Fruit fly (Drosophila melanogaster) whole organism, wandering third instar larva: ENCODE measurements around the gene shps.

Experiments used
- Abd-B ChIP-seq: fragments of >200 bp; optimal IDR thresholded peaks from 2 replicates; lab custom pipeline; 2017; ENCODE audit warnings: missing biosample characterization, missing genetic modification characterization
- CG32264 ChIP-seq: fragments of 200-800 bp; sonication (Bioruptor generic); optimal IDR thresholded peaks from 2 replicates; lab custom pipeline; 2016; ENCODE audit warnings: missing biosample characterization, missing genetic modification characterization
- CG9705 ChIP-seq: fragments of 200-800 bp; sonication (Bioruptor generic); optimal IDR thresholded peaks from 2 replicates; lab custom pipeline; 2018; ENCODE audit warnings: missing biosample characterization, mild to moderate bottlenecking, missing genetic modification characterization
- CrebA ChIP-seq: fragments of 200-800 bp; sonication (Bioruptor generic); optimal IDR thresholded peaks from 2 replicates; lab custom pipeline; 2016; ENCODE audit warnings: missing biosample characterization, mild to moderate bottlenecking, missing genetic modification characterization, borderline replicate concordance
- Dfd ChIP-seq: fragments of >200 bp; optimal IDR thresholded peaks from 2 replicates; lab custom pipeline; 2017; ENCODE audit warnings: missing biosample characterization, missing genetic modification characterization
- Dif ChIP-seq: fragments of 200-275, 200-300 bp; sonication (Bioruptor generic); optimal IDR thresholded peaks from 2 replicates; lab custom pipeline; 2018; ENCODE audit warnings: missing biosample characterization, missing genetic modification characterization; ENCODE audit not compliant: partially characterized antibody
- GATAd ChIP-seq: sonication (Bioruptor generic); optimal IDR thresholded peaks from 2 replicates; lab custom pipeline; 2016; ENCODE audit warnings: missing biosample characterization, missing genetic modification characterization
- HLH106 ChIP-seq: fragments of 200-800 bp; optimal IDR thresholded peaks from 3 replicates; lab custom pipeline; 2019; ENCODE audit warnings: missing biosample characterization, mild to moderate bottlenecking, missing genetic modification characterization, moderate library complexity
- Hnf4 ChIP-seq: fragments of 200-800 bp; sonication (Bioruptor generic); optimal IDR thresholded peaks from 2 replicates; lab custom pipeline; 2016; ENCODE audit warnings: missing biosample characterization, mild to moderate bottlenecking, missing genetic modification characterization
- Hr78 ChIP-seq: fragments of >200 bp; optimal IDR thresholded peaks from 2 replicates; lab custom pipeline; 2017; ENCODE audit warnings: missing biosample characterization, missing genetic modification characterization
- Hr83 ChIP-seq: fragments of 200-300 bp; sonication (Bioruptor generic); optimal IDR thresholded peaks from 2 replicates; lab custom pipeline; 2016; ENCODE audit warnings: missing biosample characterization, mild to moderate bottlenecking, missing genetic modification characterization, moderate library complexity; ENCODE audit not compliant: poor library complexity, severe bottlenecking
- Jra ChIP-seq: sonication (Bioruptor generic); optimal IDR thresholded peaks from 2 replicates; lab custom pipeline; 2016; ENCODE audit warnings: missing biosample characterization, missing genetic modification characterization
- Mio ChIP-seq: sonication (Bioruptor generic); optimal IDR thresholded peaks from 2 replicates; lab custom pipeline; 2016; ENCODE audit warnings: missing biosample characterization, missing genetic modification characterization
- Myc ChIP-seq: fragments of >200 bp; optimal IDR thresholded peaks from 2 replicates; lab custom pipeline; 2017
- N ChIP-seq: fragments of >200 bp; optimal IDR thresholded peaks from 2 replicates; lab custom pipeline; 2018; ENCODE audit warnings: missing biosample characterization, missing external identifiers, missing genetic modification characterization
- OdsH ChIP-seq: fragments of 200-800 bp; sonication (Bioruptor generic); optimal IDR thresholded peaks from 2 replicates; lab custom pipeline; 2016; ENCODE audit warnings: missing biosample characterization, mild to moderate bottlenecking, missing genetic modification characterization
- Rel ChIP-seq, 2 experiments: fragments of 200-800 bp; sonication (Bioruptor generic) in 1 of 2; optimal IDR thresholded peaks; 2 replicates in 1 of 2; 3 replicates in 1 of 2; lab custom pipeline; 2016 to 2019; ENCODE audit warnings: mild to moderate bottlenecking in 2 of 2, missing biosample characterization in 2 of 2, missing genetic modification characterization in 2 of 2, moderate library complexity in 1 of 2
- Sp1 ChIP-seq: fragments of 200-800 bp; sonication (Bioruptor generic); optimal IDR thresholded peaks from 3 replicates; lab custom pipeline; 2019; ENCODE audit warnings: missing biosample characterization, mild to moderate bottlenecking, missing genetic modification characterization, moderate library complexity
- Vsx2 ChIP-seq: fragments of 200-300, 225-300 bp; sonication (Bioruptor generic); optimal IDR thresholded peaks from 2 replicates; lab custom pipeline; 2018; ENCODE audit warnings: missing biosample characterization, missing genetic modification characterization; ENCODE audit not compliant: partially characterized antibody
- br ChIP-seq: fragments of 200-800 bp; sonication (Bioruptor generic); optimal IDR thresholded peaks from 2 replicates; lab custom pipeline; 2016; ENCODE audit warnings: missing biosample characterization, missing genetic modification characterization
- brk ChIP-seq: fragments of 200-800 bp; sonication (Bioruptor generic); optimal IDR thresholded peaks from 2 replicates; lab custom pipeline; 2016; ENCODE audit warnings: missing biosample characterization, mild to moderate bottlenecking, missing genetic modification characterization
- dl ChIP-seq, 2 experiments: fragments of 175-275, 200-275 bp in 1 of 2; fragments of 200-275 bp in 1 of 2; sonication (Bioruptor generic); optimal IDR thresholded peaks; lab custom pipeline; 2018; ENCODE audit warnings: mild to moderate bottlenecking in 2 of 2, missing biosample characterization in 2 of 2, missing genetic modification characterization in 2 of 2, moderate library complexity in 2 of 2; ENCODE audit not compliant: partially characterized antibody in 2 of 2, insufficient read depth in 1 of 2
- dmrt93B ChIP-seq: fragments of 200-800 bp; sonication (Bioruptor generic); optimal IDR thresholded peaks from 2 replicates; lab custom pipeline; 2018; ENCODE audit warnings: missing biosample characterization, mild to moderate bottlenecking, missing genetic modification characterization
- dsf ChIP-seq: sonication (Bioruptor generic); optimal IDR thresholded peaks from 2 replicates; lab custom pipeline; 2016; ENCODE audit warnings: missing biosample characterization, missing genetic modification characterization, borderline replicate concordance
- ey ChIP-seq: fragments of 200-800 bp; sonication (Bioruptor generic); optimal IDR thresholded peaks from 2 replicates; lab custom pipeline; 2016; ENCODE audit warnings: missing biosample characterization, missing genetic modification characterization
- foxo ChIP-seq, 2 experiments: fragments of 200-800 bp; sonication (Bioruptor generic); optimal IDR thresholded peaks; 2 replicates in 1 of 2; 3 replicates in 1 of 2; lab custom pipeline; 2016 to 2017; ENCODE audit warnings: missing biosample characterization in 2 of 2, missing genetic modification characterization in 2 of 2
- fru ChIP-seq: fragments of 200-800 bp; sonication (Bioruptor generic); optimal IDR thresholded peaks from 3 replicates; lab custom pipeline; 2016; ENCODE audit warnings: missing biosample characterization, mild to moderate bottlenecking, missing genetic modification characterization
- h ChIP-seq: fragments of 200-800 bp; sonication (Bioruptor generic); optimal IDR thresholded peaks from 3 replicates; lab custom pipeline; 2016; ENCODE audit warnings: missing biosample characterization, mild to moderate bottlenecking, missing genetic modification characterization
- lola ChIP-seq: fragments of >200 bp; optimal IDR thresholded peaks from 2 replicates; lab custom pipeline; 2017; ENCODE audit warnings: missing biosample characterization, missing genetic modification characterization
- pan ChIP-seq: fragments of >200 bp; optimal IDR thresholded peaks from 2 replicates; lab custom pipeline; 2017
- psq ChIP-seq: fragments of 200-800 bp; sonication (Bioruptor generic); optimal IDR thresholded peaks from 3 replicates; lab custom pipeline; 2017; ENCODE audit warnings: missing biosample characterization, mild to moderate bottlenecking, missing genetic modification characterization, moderate library complexity
- rgr ChIP-seq: fragments of 200-800 bp; sonication (Bioruptor generic); optimal IDR thresholded peaks from 3 replicates; lab custom pipeline; 2016; ENCODE audit warnings: missing biosample characterization, mild to moderate bottlenecking, missing genetic modification characterization
- sage ChIP-seq: fragments of 200-800 bp; sonication (Bioruptor generic); optimal IDR thresholded peaks from 2 replicates; lab custom pipeline; 2016; ENCODE audit warnings: missing biosample characterization, mild to moderate bottlenecking, missing genetic modification characterization
- sv ChIP-seq: fragments of 200-800 bp; sonication (Bioruptor generic); optimal IDR thresholded peaks from 3 replicates; lab custom pipeline; 2016; ENCODE audit warnings: missing biosample characterization, missing genetic modification characterization
- tai ChIP-seq: sonication (Bioruptor generic); optimal IDR thresholded peaks from 2 replicates; lab custom pipeline; 2016; ENCODE audit warnings: missing biosample characterization, missing genetic modification characterization
- usp ChIP-seq: fragments of >200 bp; optimal IDR thresholded peaks from 2 replicates; lab custom pipeline; 2017; ENCODE audit warnings: missing biosample characterization, missing genetic modification characterization
- woc ChIP-seq: sonication (Bioruptor generic); optimal IDR thresholded peaks from 2 replicates; lab custom pipeline; 2016; ENCODE audit warnings: missing biosample characterization, mild to moderate bottlenecking, missing genetic modification characterization

The shps gene

dm6 chr3R:24234721-24235120, 44.7 kb upstream of the shps start:
- TF ChIP-seq Myc (lab: Kevin White, UChicago) (no peak), psq (GFP tag; lab: Kevin White, UChicago) (peak; percentile 54)

dm6 chr3R:24252494-24252893, 26.9 kb upstream of the shps start, which contains the start of gene beta-PheRS:
beta-PheRS (minus strand) TSS chr3R:24252679.
- TF ChIP-seq Hnf4 (GFP tag; lab: Kevin White, UChicago) (no peak), psq (GFP tag; lab: Kevin White, UChicago) (peak; percentile 24), sv (GFP tag; lab: Kevin White, UChicago) (peak; percentile 7), CG9705 (GFP tag; lab: Kevin White, UChicago) (peak; percentile 10), Hr83 (GFP tag; lab: Kevin White, UChicago) (peak; percentile 60), brk (GFP tag; lab: Kevin White, UChicago) (no peak), ey (GFP tag; lab: Kevin White, UChicago) (peak; percentile 23), N (GFP tag; lab: Kevin White, UChicago) (peak; percentile 82)

- no peak for TF ChIP-seq Hr78 (GFP tag; lab: Kevin White, UChicago)
- no peak for TF ChIP-seq dmrt93B (GFP tag; lab: Kevin White, UChicago)
- TF ChIP-seq brk (GFP tag; lab: Kevin White, UChicago), result no peak
- no peak for TF ChIP-seq pan (lab: Kevin White, UChicago)
- no peak for TF ChIP-seq Jra (GFP tag; lab: Kevin White, UChicago)
- TF ChIP-seq lola, result no peak
- TF ChIP-seq Hnf4 (GFP tag; lab: Kevin White, UChicago), result no peak
- no peak for TF ChIP-seq CG32264
- TF ChIP-seq Mio (GFP tag; lab: Kevin White, UChicago), result no peak
- TF ChIP-seq GATAd (GFP tag; lab: Kevin White, UChicago), result no peak
- TF ChIP-seq ey (GFP tag; lab: Kevin White, UChicago), result no peak
- TF ChIP-seq br (GFP tag; lab: Kevin White, UChicago), result no peak
- no peak for TF ChIP-seq CrebA (GFP tag; lab: Kevin White, UChicago)
- TF ChIP-seq sv (GFP tag; lab: Kevin White, UChicago), result no peak
- TF ChIP-seq Abd-B (GFP tag; lab: Kevin White, UChicago), result no peak
- TF ChIP-seq rgr (GFP tag; lab: Kevin White, UChicago), result no peak
- no peak for TF ChIP-seq dl (GFP tag; optimal IDR thresholded peaks at IDR 0.05; lab: Kevin White, UChicago; ENCODE audit: insufficient read depth in 1 of 2, partially characterized antibody in 2 of 2)
Measured at dm6 chr3R:24258333-24258732, 21.0 kb upstream of the shps start.

- TF ChIP-seq Hnf4 (GFP tag; lab: Kevin White, UChicago) (peak; percentile 90), Hr78 (GFP tag; lab: Kevin White, UChicago) (no peak), dsf (GFP tag; lab: Kevin White, UChicago) (peak; percentile 43), CG9705 (GFP tag; lab: Kevin White, UChicago) (peak; percentile 5), sv (GFP tag; lab: Kevin White, UChicago) (peak; percentile 82), OdsH (GFP tag; lab: Kevin White, UChicago) (peak; percentile 96), Abd-B (GFP tag; lab: Kevin White, UChicago) (no peak), Mio (GFP tag; lab: Kevin White, UChicago) (peak; percentile 81), woc (GFP tag; lab: Kevin White, UChicago) (peak; percentile 81), Jra (GFP tag; lab: Kevin White, UChicago) (peak; percentile 64), pan (lab: Kevin White, UChicago) (no peak), Hr83 (GFP tag; lab: Kevin White, UChicago) (peak; percentile 66), dmrt93B (GFP tag; lab: Kevin White, UChicago) (no peak), fru (GFP tag; lab: Kevin White, UChicago) (peak; percentile 96), Sp1 (GFP tag; lab: Kevin White, UChicago) (peak; percentile 91), CrebA (GFP tag; lab: Kevin White, UChicago) (peak; percentile 85), br (GFP tag; lab: Kevin White, UChicago) (peak; percentile 95), Rel (GFP tag; optimal IDR thresholded peaks at IDR 0.05; lab: Kevin White, UChicago) (peak; percentile 83), Rel (tag; optimal IDR thresholded peaks at IDR 0.05; lab: Kevin White, UChicago) (peak; percentile 58), Myc (lab: Kevin White, UChicago) (no peak), usp (GFP tag; lab: Kevin White, UChicago) (no peak), N (GFP tag; lab: Kevin White, UChicago) (no peak), rgr (GFP tag; lab: Kevin White, UChicago) (peak; percentile 98), GATAd (GFP tag; lab: Kevin White, UChicago) (peak; percentile 41), HLH106 (tag; lab: Kevin White, UChicago) (peak; percentile 88), Dif (GFP tag; lab: Kevin White, UChicago) (peak; percentile 96), dl (GFP tag; optimal IDR thresholded peaks at IDR 0.05; lab: Kevin White, UChicago; ENCODE audit: insufficient read depth in 1 of 2, partially characterized antibody in 2 of 2) (peak; percentile 92 to 96), psq (GFP tag; lab: Kevin White, UChicago) (peak; percentile 93), Dfd (GFP tag; lab: Kevin White, UChicago) (no peak), tai (GFP tag; lab: Kevin White, UChicago) (no peak), h (GFP tag; lab: Kevin White, UChicago) (peak; percentile 97), foxo (GFP tag; optimal IDR thresholded peaks at IDR 0.05; lab: Kevin White, UChicago) (peak; percentile 93 to 97), Vsx2 (GFP tag; lab: Kevin White, UChicago) (peak; percentile 52), ey (GFP tag; lab: Kevin White, UChicago) (peak; percentile 97), lola (no peak), CG32264 (peak; percentile 90), sage (peak; percentile 85)
Measured at dm6 chr3R:24259278-24260040, 19.9 kb upstream of the shps start.
